Worm (Caenorhabditis elegans): ENCODE results near the gene T07A9.12.
A peak's percentile ranks its signal among the peaks of the same experiment; 100 is the strongest.

The T07A9.12 gene

DNA sequence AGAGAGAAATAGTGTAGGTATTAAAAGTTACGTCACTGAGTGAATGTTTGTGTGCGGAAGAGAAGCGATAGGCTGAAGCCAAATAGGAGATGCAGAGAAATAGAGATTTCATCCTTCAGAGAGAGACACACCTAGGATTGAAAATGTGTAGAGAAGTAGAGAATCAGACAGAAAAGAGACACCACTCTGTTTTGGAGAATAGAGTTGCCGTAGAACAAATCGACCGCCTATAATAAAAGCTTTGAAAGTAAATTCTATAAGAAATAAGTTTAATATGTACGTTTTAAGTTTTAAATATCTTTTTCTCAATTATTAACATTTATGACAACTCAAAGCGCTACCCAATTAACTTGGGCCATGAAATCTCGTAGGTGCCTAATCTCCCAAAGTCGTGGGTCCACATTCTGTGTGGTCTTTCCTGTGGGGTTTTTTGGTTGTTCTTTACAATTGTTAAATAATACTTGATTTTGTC lies at the start of gene T07A9.12:
Gene T07A9.12, plus strand, starts transcription at position 448 of the 472 bp plus-strand sequence.
- TF ChIP-seq nfya-1 (tag; optimal IDR thresholded peaks at IDR 0.05; ENCODE audit: insufficient read depth), result peak; percentile 76
- peak; percentile 11 for TF ChIP-seq snpc-4 (tag; optimal IDR thresholded peaks at IDR 0.05)
- no peak for TF ChIP-seq elt-3 (tag; optimal IDR thresholded peaks at IDR 0.05)
- TF ChIP-seq nhr-11 (tag; optimal IDR thresholded peaks at IDR 0.05), result no peak
- TF ChIP-seq egl-5 (tag; optimal IDR thresholded peaks at IDR 0.05), result no peak
- peak; percentile 58 for TF ChIP-seq pqm-1 (tag; optimal IDR thresholded peaks at IDR 0.05)
- peak; percentile 13 for TF ChIP-seq nhr-77 (tag; optimal IDR thresholded peaks at IDR 0.05)
- TF ChIP-seq nhr-23 (tag; optimal IDR thresholded peaks at IDR 0.05), result peak; percentile 81
- TF ChIP-seq elt-2 (tag; optimal IDR thresholded peaks at IDR 0.05), result peak; percentile 73
- TF ChIP-seq nhr-43 (tag; optimal IDR thresholded peaks at IDR 0.05; ENCODE audit: poor library complexity, severe bottlenecking), result peak; percentile 68
- TF ChIP-seq lin-15B (tag; optimal IDR thresholded peaks at IDR 0.05), result peak; percentile 56
- TF ChIP-seq ztf-11 (tag; optimal IDR thresholded peaks at IDR 0.05), result no peak
- peak; percentile 43 for TF ChIP-seq lsy-12 (tag; optimal IDR thresholded peaks at IDR 0.05)
- TF ChIP-seq ZK546.5 (tag; optimal IDR thresholded peaks at IDR 0.05), result no peak
- TF ChIP-seq R02D3.7 (tag; optimal IDR thresholded peaks at IDR 0.05), result peak; percentile 47
- TF ChIP-seq ztf-4 (tag; optimal IDR thresholded peaks at IDR 0.05), result no peak
- peak; percentile 59 for TF ChIP-seq hmg-11 (tag; optimal IDR thresholded peaks at IDR 0.05)
- TF ChIP-seq egl-27 (tag; optimal IDR thresholded peaks at IDR 0.05), result no peak
- TF ChIP-seq skn-1 (tag; optimal IDR thresholded peaks at IDR 0.05), result peak; percentile 79
- peak; percentile 65 for TF ChIP-seq jun-1 (tag; optimal IDR thresholded peaks at IDR 0.05)
- no peak for TF ChIP-seq nhr-237 (tag; optimal IDR thresholded peaks at IDR 0.05)
- peak; percentile 53 for TF ChIP-seq nhr-25 (tag; optimal IDR thresholded peaks at IDR 0.05)
- peak; percentile 93 for TF ChIP-seq pha-4 (tag; optimal IDR thresholded peaks at IDR 0.05)
- peak; percentile 20 for TF ChIP-seq ceh-28 (tag; optimal IDR thresholded peaks at IDR 0.05)
- TF ChIP-seq tbx-2 (tag; optimal IDR thresholded peaks at IDR 0.05), result no peak

DNA sequence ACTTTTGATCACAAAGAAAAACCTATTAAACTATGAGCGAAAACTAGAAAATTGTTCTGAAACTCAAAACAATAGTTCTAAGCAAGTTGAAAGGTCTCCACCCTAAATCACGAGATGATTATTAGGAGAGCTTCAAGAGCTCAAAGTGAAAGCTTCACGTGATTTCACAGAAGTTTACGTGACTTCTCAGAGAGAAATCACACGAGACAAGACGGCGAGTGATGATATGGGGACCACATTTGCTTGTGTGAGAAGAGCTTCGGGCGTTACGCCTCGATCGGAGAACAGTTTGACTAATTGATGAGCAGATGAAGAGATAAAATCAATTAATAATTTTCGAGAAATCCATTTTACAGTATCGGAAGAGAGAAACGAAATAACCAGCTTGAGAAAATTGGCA lies 45.7 kb upstream of the T07A9.12 start:
- TF ChIP-seq hmg-11 (tag; optimal IDR thresholded peaks at IDR 0.05) (no peak), mdl-1 (tag; optimal IDR thresholded peaks at IDR 0.05) (no peak), pqm-1 (tag; optimal IDR thresholded peaks at IDR 0.05) (no peak), elt-2 (tag; optimal IDR thresholded peaks at IDR 0.05) (no peak), pha-4 (tag; optimal IDR thresholded peaks at IDR 0.05) (no peak), sea-2 (GFP tag; optimal IDR thresholded peaks at IDR 0.05) (no peak), nhr-12 (tag; optimal IDR thresholded peaks at IDR 0.05) (no peak), ama-1 (optimal IDR thresholded peaks at IDR 0.05) (no peak), fkh-2 (tag; optimal IDR thresholded peaks at IDR 0.05) (no peak), nhr-76 (tag; optimal IDR thresholded peaks at IDR 0.05) (no peak)

- TF ChIP-seq nhr-12 (tag; optimal IDR thresholded peaks at IDR 0.05) (no peak), lin-39 (tag; optimal IDR thresholded peaks at IDR 0.05) (peak; percentile 8), fkh-10 (GFP tag; optimal IDR thresholded peaks at IDR 0.05) (peak; percentile 17), jun-1 (tag; optimal IDR thresholded peaks at IDR 0.05) (no peak), nhr-67 (tag; optimal IDR thresholded peaks at IDR 0.05) (no peak), nhr-28 (tag; optimal IDR thresholded peaks at IDR 0.05) (no peak), egl-5 (tag; optimal IDR thresholded peaks at IDR 0.05) (peak; percentile 39), pqm-1 (tag; optimal IDR thresholded peaks at IDR 0.05) (no peak), daf-12 (tag; optimal IDR thresholded peaks at IDR 0.05) (no peak), snpc-4 (tag; optimal IDR thresholded peaks at IDR 0.05) (no peak), nhr-23 (tag; optimal IDR thresholded peaks at IDR 0.05) (peak; percentile 42), skn-1 (tag; optimal IDR thresholded peaks at IDR 0.05) (no peak), fos-1 (tag; optimal IDR thresholded peaks at IDR 0.05) (no peak), nhr-11 (tag; optimal IDR thresholded peaks at IDR 0.05) (no peak), lin-15B (tag; optimal IDR thresholded peaks at IDR 0.05) (peak; percentile 6), sea-2 (GFP tag; optimal IDR thresholded peaks at IDR 0.05) (no peak), ztf-11 (tag; optimal IDR thresholded peaks at IDR 0.05) (no peak), R02D3.7 (tag; optimal IDR thresholded peaks at IDR 0.05) (no peak), nfya-1 (tag; optimal IDR thresholded peaks at IDR 0.05; ENCODE audit: insufficient read depth) (peak; percentile 37), eor-1 (tag; optimal IDR thresholded peaks at IDR 0.05) (no peak), nhr-25 (tag; optimal IDR thresholded peaks at IDR 0.05) (peak; percentile 48), fkh-2 (tag; optimal IDR thresholded peaks at IDR 0.05) (no peak), aly-2 (tag; optimal IDR thresholded peaks at IDR 0.05) (no peak), mml-1 (tag; optimal IDR thresholded peaks at IDR 0.05) (no peak), pha-4 (tag; optimal IDR thresholded peaks at IDR 0.05) (no peak), hmg-11 (tag; optimal IDR thresholded peaks at IDR 0.05) (peak; percentile 45), ceh-16 (tag; optimal IDR thresholded peaks at IDR 0.05) (no peak), mdl-1 (tag; optimal IDR thresholded peaks at IDR 0.05) (no peak), egl-27 (tag; optimal IDR thresholded peaks at IDR 0.05) (no peak), unc-62 (GFP tag; optimal IDR thresholded peaks at IDR 0.05) (no peak), elt-3 (tag; optimal IDR thresholded peaks at IDR 0.05) (no peak)
These were observed 44.3 kb upstream of the T07A9.12 start for ce11 chrIV:366406-366805.

Measured in whole organism, L3 larva.